Fruit fly (Drosophila melanogaster) whole organism, prepupa: ENCODE data around the gene Rad1.

Experiments used
- Blimp-1 ChIP-seq: fragments of 200-800 bp; sonication (Bioruptor generic); optimal IDR thresholded peaks from 3 replicates; lab custom pipeline; 2017; ENCODE audit warnings: missing biosample characterization, missing genetic modification characterization, mild to moderate bottlenecking, moderate library complexity, missing genetic modification reagents
- CG10631 ChIP-seq: fragments of 200-800 bp; sonication (Bioruptor generic); optimal IDR thresholded peaks from 2 replicates; lab custom pipeline; 2016; ENCODE audit warnings: missing biosample characterization, missing genetic modification characterization
- CG11762 ChIP-seq: fragments of 200-800 bp; sonication (Bioruptor generic); optimal IDR thresholded peaks from 3 replicates; lab custom pipeline; 2016; ENCODE audit warnings: missing biosample characterization, missing genetic modification characterization; ENCODE audit not compliant: insufficient read depth
- CG15336 ChIP-seq: fragments of 200-800 bp; sonication (Bioruptor generic); IDR thresholded peaks from 2 replicates; pipeline ENCODE4 v1.3.6; 2022; ENCODE audit warnings: missing biosample characterization, missing genetic modification characterization
- CG1621 ChIP-seq: fragments of 200-800 bp; sonication (Bioruptor generic); optimal IDR thresholded peaks from 3 replicates; lab custom pipeline; 2018; ENCODE audit warnings: missing biosample characterization, mild to moderate bottlenecking, missing genetic modification characterization
- CG16779 ChIP-seq: fragments of 200-800 bp; sonication (Bioruptor generic); optimal IDR thresholded peaks from 3 replicates; lab custom pipeline; 2017; ENCODE audit warnings: missing biosample characterization, mild to moderate bottlenecking, missing genetic modification characterization
- CG3032 ChIP-seq: fragments of 200-800 bp; optimal IDR thresholded peaks from 2 replicates; lab custom pipeline; 2019; ENCODE audit warnings: missing biosample characterization, mild to moderate bottlenecking, missing genetic modification characterization, moderate library complexity
- CG31627 ChIP-seq: fragments of 200-800 bp; sonication (Bioruptor generic); optimal IDR thresholded peaks from 3 replicates; lab custom pipeline; 2016; ENCODE audit warnings: missing biosample characterization, missing genetic modification characterization
- CG32006 ChIP-seq: fragments of 200-800 bp; sonication (Bioruptor generic); optimal IDR thresholded peaks from 3 replicates; lab custom pipeline; 2017; ENCODE audit warnings: missing biosample characterization, mild to moderate bottlenecking, missing genetic modification characterization
- CG34406 ChIP-seq: fragments of 200-800 bp; sonication (Bioruptor generic); optimal IDR thresholded peaks from 3 replicates; lab custom pipeline; 2016; ENCODE audit warnings: missing biosample characterization, missing genetic modification characterization
- CG4318 ChIP-seq: fragments of 200-800 bp; sonication (Bioruptor generic); optimal IDR thresholded peaks from 3 replicates; lab custom pipeline; 2017; ENCODE audit warnings: missing biosample characterization, mild to moderate bottlenecking, missing genetic modification characterization
- CG6163 ChIP-seq: fragments of 200-800 bp; sonication (Bioruptor generic); IDR thresholded peaks from 3 replicates; pipeline ENCODE4 v1.3.6; 2022; ENCODE audit warnings: missing biosample characterization, missing genetic modification characterization
- CG6276 ChIP-seq: fragments of 200-800 bp; sonication (Bioruptor generic); optimal IDR thresholded peaks from 2 replicates; lab custom pipeline; 2017; ENCODE audit warnings: missing biosample characterization, mild to moderate bottlenecking, missing genetic modification characterization
- CG6792 ChIP-seq: fragments of 200-800 bp; sonication (Bioruptor generic); optimal IDR thresholded peaks from 3 replicates; lab custom pipeline; 2016; ENCODE audit warnings: missing biosample characterization, missing genetic modification characterization
- CG6808 ChIP-seq: fragments of 200-800 bp; sonication (Bioruptor generic); optimal IDR thresholded peaks from 3 replicates; lab custom pipeline; 2017; ENCODE audit warnings: missing biosample characterization, missing genetic modification characterization, mild to moderate bottlenecking, moderate library complexity, missing genetic modification reagents
- CG6854 ChIP-seq: fragments of 200-800 bp; sonication (Bioruptor generic); optimal IDR thresholded peaks from 2 replicates; lab custom pipeline; 2017; ENCODE audit warnings: missing biosample characterization, mild to moderate bottlenecking, missing genetic modification characterization
- CG7368 ChIP-seq: fragments of 200-800 bp; sonication (Bioruptor generic); optimal IDR thresholded peaks from 3 replicates; lab custom pipeline; 2016; ENCODE audit warnings: missing biosample characterization, missing genetic modification characterization
- CG8119 ChIP-seq: fragments of 200-800 bp; sonication (Bioruptor generic); IDR thresholded peaks from 3 replicates; pipeline ENCODE4 v1.3.6; 2022; ENCODE audit warnings: missing biosample characterization, missing genetic modification characterization
- CG9139 ChIP-seq: fragments of 200-800 bp; sonication (Bioruptor generic); optimal IDR thresholded peaks from 3 replicates; lab custom pipeline; 2017; ENCODE audit warnings: missing biosample characterization, mild to moderate bottlenecking, missing genetic modification characterization
- Eip78C ChIP-seq: fragments of 200-800 bp; sonication (Bioruptor generic); peaks from one replicate; lab custom pipeline; 2016; ENCODE audit warnings: missing biosample characterization, missing genetic modification characterization
- Eip93F ChIP-seq: fragments of 200-800 bp; sonication (Bioruptor generic); optimal IDR thresholded peaks from 2 replicates; lab custom pipeline; 2016; ENCODE audit warnings: missing biosample characterization, mild to moderate bottlenecking, missing genetic modification characterization
- Ets96B ChIP-seq: fragments of 200-800 bp; optimal IDR thresholded peaks from 2 replicates; lab custom pipeline; 2019; ENCODE audit warnings: missing biosample characterization, mild to moderate bottlenecking, missing genetic modification characterization, moderate library complexity
- Hr38 ChIP-seq: sonication (Bioruptor generic); optimal IDR thresholded peaks from 2 replicates; lab custom pipeline; 2016; ENCODE audit warnings: missing biosample characterization, missing genetic modification characterization
- Hr39 ChIP-seq: fragments of 200-800 bp; sonication (Bioruptor generic); optimal IDR thresholded peaks from 2 replicates; lab custom pipeline; 2016; ENCODE audit warnings: missing biosample characterization, missing genetic modification characterization
- Hr4 ChIP-seq: fragments of 200-800 bp; sonication (Bioruptor generic); optimal IDR thresholded peaks from 3 replicates; lab custom pipeline; 2016; ENCODE audit warnings: missing biosample characterization, missing genetic modification characterization
- Lpt ChIP-seq: fragments of 200-800 bp; sonication (Bioruptor generic); optimal IDR thresholded peaks from 3 replicates; lab custom pipeline; 2016; ENCODE audit warnings: missing biosample characterization, missing genetic modification characterization
- Smox ChIP-seq: fragments of 200-800 bp; sonication (Bioruptor generic); optimal IDR thresholded peaks from 3 replicates; lab custom pipeline; 2016; ENCODE audit warnings: missing biosample characterization, missing genetic modification characterization
- Sox102F ChIP-seq: fragments of 200-800 bp; sonication (Bioruptor generic); optimal IDR thresholded peaks from 2 replicates; lab custom pipeline; 2016; ENCODE audit warnings: missing biosample characterization, mild to moderate bottlenecking, missing genetic modification characterization
- Sox14 ChIP-seq: fragments of 200-800 bp; sonication (Bioruptor generic); optimal IDR thresholded peaks from 3 replicates; lab custom pipeline; 2016; ENCODE audit warnings: missing biosample characterization, missing genetic modification characterization
- achi ChIP-seq: fragments of 200-800 bp; sonication (Bioruptor generic); optimal IDR thresholded peaks from 3 replicates; lab custom pipeline; 2016; ENCODE audit warnings: missing biosample characterization, missing genetic modification characterization
- acj6 ChIP-seq: fragments of 200-800 bp; sonication (Bioruptor generic); optimal IDR thresholded peaks from 3 replicates; lab custom pipeline; 2016; ENCODE audit warnings: missing biosample characterization, missing genetic modification characterization
- cyc ChIP-seq: fragments of 200-800 bp; sonication (Bioruptor generic); optimal IDR thresholded peaks from 3 replicates; lab custom pipeline; 2016; ENCODE audit warnings: missing biosample characterization, missing genetic modification characterization
- dac ChIP-seq: fragments of 200-800 bp; sonication (Bioruptor generic); optimal IDR thresholded peaks from 2 replicates; lab custom pipeline; 2017; ENCODE audit warnings: missing biosample characterization, mild to moderate bottlenecking, missing genetic modification characterization
- eg ChIP-seq: fragments of 200-800 bp; sonication (Bioruptor generic); IDR thresholded peaks from 3 replicates; pipeline ENCODE4 v1.3.6; 2022; ENCODE audit warnings: missing biosample characterization, missing genetic modification characterization
- fd59A ChIP-seq: fragments of 200-800 bp; sonication (Bioruptor generic); optimal IDR thresholded peaks from 2 replicates; lab custom pipeline; 2017; ENCODE audit warnings: missing biosample characterization, mild to moderate bottlenecking, missing genetic modification characterization, missing genetic modification reagents
- fkh ChIP-seq: fragments of 200-800 bp; sonication (Bioruptor generic); optimal IDR thresholded peaks from 3 replicates; lab custom pipeline; 2017; ENCODE audit warnings: missing biosample characterization, mild to moderate bottlenecking, missing genetic modification characterization, moderate library complexity
- lz ChIP-seq: fragments of 200-800 bp; sonication (Bioruptor generic); optimal IDR thresholded peaks from 3 replicates; lab custom pipeline; 2016; ENCODE audit warnings: missing biosample characterization, missing genetic modification characterization
- pdm3 ChIP-seq: fragments of 200-800 bp; sonication (Bioruptor generic); optimal IDR thresholded peaks from 3 replicates; lab custom pipeline; 2016; ENCODE audit warnings: missing biosample characterization, missing genetic modification characterization
- salr ChIP-seq, 2 experiments: fragments of 200-800 bp; sonication (Bioruptor generic); optimal IDR thresholded peaks; 3 replicates each; lab custom pipeline; 2016 to 2018; ENCODE audit warnings: missing biosample characterization in 2 of 2, missing genetic modification characterization in 2 of 2, mild to moderate bottlenecking in 1 of 2
- spab ChIP-seq: fragments of 200-800 bp; sonication (Bioruptor generic); optimal IDR thresholded peaks from 2 replicates; lab custom pipeline; 2017; ENCODE audit warnings: missing biosample characterization, mild to moderate bottlenecking, missing genetic modification characterization, missing genetic modification reagents
- svp ChIP-seq: fragments of 200-800 bp; sonication (Bioruptor generic); peaks from one replicate; lab custom pipeline; 2016; ENCODE audit warnings: missing biosample characterization, missing genetic modification characterization
- topi ChIP-seq: fragments of 200-800 bp; sonication (Bioruptor generic); optimal IDR thresholded peaks from 3 replicates; lab custom pipeline; 2016; ENCODE audit warnings: missing biosample characterization, missing genetic modification characterization
- vri ChIP-seq: fragments of 200-800 bp; sonication (Bioruptor generic); optimal IDR thresholded peaks from 3 replicates; lab custom pipeline; 2016; ENCODE audit warnings: missing biosample characterization, mild to moderate bottlenecking, missing genetic modification characterization

The Rad1 gene

dm6 chr2L:2585285-2585684 is 10.4 kb upstream of the Rad1 start, which contains the start of gene Drp1 (continued):
- TF ChIP-seq CG6792 (GFP tag; lab: Kevin White, UChicago): no peak
- TF ChIP-seq Hr4 (GFP tag; lab: Kevin White, UChicago): no peak
- TF ChIP-seq Lpt (GFP tag; lab: Kevin White, UChicago): no peak
- TF ChIP-seq Ets96B: no peak
- TF ChIP-seq Blimp-1 (GFP tag; lab: Kevin White, UChicago): no peak
- peak; percentile 35 for TF ChIP-seq lz (GFP tag; lab: Kevin White, UChicago)
- TF ChIP-seq dac (GFP tag; lab: Kevin White, UChicago): no peak
- peak; percentile 36; the same call in 2 of the 3 replicates for TF ChIP-seq CG6163 (GFP tag; lab: Robert Waterston, UW)
- TF ChIP-seq achi (GFP tag; lab: Kevin White, UChicago): no peak
- no peak for TF ChIP-seq CG16779
- TF ChIP-seq CG11762 (GFP tag; lab: Kevin White, UChicago): no peak
- no peak for TF ChIP-seq fd59A
- TF ChIP-seq Sox102F (GFP tag; lab: Kevin White, UChicago): no peak

dm6 chr2L:2584461-2585056 is 9.7 kb upstream of the Rad1 start:
- TF ChIP-seq CG9139 (GFP tag; lab: Kevin White, UChicago) (no peak), Blimp-1 (GFP tag; lab: Kevin White, UChicago) (no peak), CG6276 (GFP tag; lab: Kevin White, UChicago) (no peak), CG16779 (no peak), CG1621 (peak; percentile 8), CG6792 (GFP tag; lab: Kevin White, UChicago) (peak; percentile 8), lz (GFP tag; lab: Kevin White, UChicago) (peak; percentile 26), CG6808 (GFP tag; lab: Kevin White, UChicago) (peak; percentile 59), cyc (peak; percentile 24), CG4318 (GFP tag; lab: Kevin White, UChicago) (no peak), Eip93F (GFP tag; lab: Kevin White, UChicago) (no peak), Hr39 (GFP tag; lab: Kevin White, UChicago) (peak; percentile 23), Ets96B (peak; percentile 19), Sox14 (GFP tag; lab: Kevin White, UChicago) (peak; percentile 20), vri (GFP tag; lab: Kevin White, UChicago) (no peak), Sox102F (GFP tag; lab: Kevin White, UChicago) (no peak), CG15336 (GFP tag; lab: Robert Waterston, UW) (peak; percentile 57), CG6854 (GFP tag; lab: Kevin White, UChicago) (peak; percentile 24), svp (GFP tag; lab: Kevin White, UChicago) (peak; percentile 88), fd59A (no peak), achi (GFP tag; lab: Kevin White, UChicago) (peak; percentile 6), Hr38 (GFP tag; lab: Kevin White, UChicago) (no peak), CG10631 (GFP tag; lab: Kevin White, UChicago) (no peak), topi (GFP tag; lab: Kevin White, UChicago) (peak; percentile 30), CG34406 (GFP tag; lab: Kevin White, UChicago) (peak; percentile 7), pdm3 (GFP tag; lab: Kevin White, UChicago) (no peak), Eip78C (GFP tag; lab: Kevin White, UChicago) (peak; percentile 85), salr (GFP tag; optimal IDR thresholded peaks at IDR 0.05; lab: Kevin White, UChicago) (no peak), CG8119 (GFP tag; lab: Robert Waterston, UW) (no peak; the same call in 2 of the 3 replicates), Smox (GFP tag; lab: Kevin White, UChicago) (no peak), CG3032 (tag; lab: Kevin White, UChicago) (no peak), CG7368 (GFP tag; lab: Kevin White, UChicago) (no peak), CG6163 (GFP tag; lab: Robert Waterston, UW) (peak; percentile 45; the same call in 2 of the 3 replicates), eg (GFP tag; lab: Robert Waterston, UW) (peak; percentile 47; the same call in 2 of the 3 replicates), CG32006 (GFP tag; lab: Kevin White, UChicago) (no peak), CG31627 (GFP tag; lab: Kevin White, UChicago) (no peak), Hr4 (GFP tag; lab: Kevin White, UChicago) (no peak), fkh (GFP tag; lab: Kevin White, UChicago) (no peak), spab (GFP tag; lab: Kevin White, UChicago) (peak; percentile 40), acj6 (GFP tag; lab: Kevin White, UChicago) (peak; percentile 17), dac (GFP tag; lab: Kevin White, UChicago) (no peak)
- TF ChIP-seq, all 60 proteins: peak for 19
